Worm (Caenorhabditis elegans) whole organism, L3 larva: Measurements from ENCODE around the gene msd-4.

Experiments used
- R02D3.7 ChIP-seq: fragments of 150-350 bp; optimal IDR thresholded peaks from 2 replicates; lab custom pipeline; 2014; ENCODE audit warnings: missing biosample characterization, missing genetic modification characterization
- ZK546.5 ChIP-seq: sonication (generic microtip); optimal IDR thresholded peaks from 2 replicates; lab custom pipeline; 2017; ENCODE audit warnings: missing biosample characterization, missing genetic modification characterization
- aly-2 ChIP-seq: fragments of 150-350 bp; optimal IDR thresholded peaks from 2 replicates; lab custom pipeline; 2014; ENCODE audit warnings: missing biosample characterization, missing genetic modification characterization
- ceh-28 ChIP-seq: fragments of 150-350 bp; optimal IDR thresholded peaks from 2 replicates; lab custom pipeline; 2014; ENCODE audit warnings: missing biosample characterization, missing genetic modification reagents, missing genetic modification characterization
- ceh-82 ChIP-seq: fragments of 150-350 bp; optimal IDR thresholded peaks from 2 replicates; lab custom pipeline; 2014; ENCODE audit warnings: missing biosample characterization, missing genetic modification characterization
- ceh-9 ChIP-seq: sonication (generic microtip); optimal IDR thresholded peaks from 2 replicates; lab custom pipeline; 2018; ENCODE audit warnings: missing biosample characterization, missing genetic modification characterization
- daf-12 ChIP-seq: fragments of 150-350 bp; optimal IDR thresholded peaks from 2 replicates; lab custom pipeline; 2014; ENCODE audit warnings: missing biosample characterization, missing genetic modification reagents, missing genetic modification characterization
- egl-27 ChIP-seq: sonication (generic microtip); optimal IDR thresholded peaks from 4 replicates; lab custom pipeline; 2017; ENCODE audit warnings: missing biosample characterization, missing genetic modification reagents, missing genetic modification characterization
- elt-2 ChIP-seq: sonication (generic microtip); optimal IDR thresholded peaks from 2 replicates; lab custom pipeline; 2016; ENCODE audit warnings: missing genetic modification reagents, mild to moderate bottlenecking, missing genetic modification characterization, missing compliant biosample characterization
- fkh-10 ChIP-seq: sonication (generic microtip); optimal IDR thresholded peaks from 2 replicates; lab custom pipeline; 2017; ENCODE audit warnings: missing biosample characterization, missing genetic modification reagents, missing genetic modification characterization
- fos-1 ChIP-seq: fragments of 150-350 bp; optimal IDR thresholded peaks from 2 replicates; lab custom pipeline; 2014; ENCODE audit warnings: missing biosample characterization, missing genetic modification characterization
- hmg-11 ChIP-seq: sonication (generic microtip); optimal IDR thresholded peaks from 2 replicates; lab custom pipeline; 2016; ENCODE audit warnings: missing genetic modification characterization, missing compliant biosample characterization
- jun-1 ChIP-seq: fragments of 150-350 bp; optimal IDR thresholded peaks from 2 replicates; lab custom pipeline; 2014; ENCODE audit warnings: missing biosample characterization, missing genetic modification reagents, missing genetic modification characterization
- lin-15B ChIP-seq: fragments of 150-350 bp; optimal IDR thresholded peaks from 2 replicates; lab custom pipeline; 2014; ENCODE audit warnings: missing biosample characterization, missing genetic modification characterization
- lin-39 ChIP-seq: fragments of 150-350 bp; optimal IDR thresholded peaks from 2 replicates; lab custom pipeline; 2018; ENCODE audit warnings: missing biosample characterization, missing genetic modification reagents, missing genetic modification characterization
- lsy-12 ChIP-seq: sonication (generic microtip); optimal IDR thresholded peaks from 2 replicates; lab custom pipeline; 2016; ENCODE audit warnings: mild to moderate bottlenecking, missing genetic modification characterization, missing compliant biosample characterization
- mdl-1 ChIP-seq: fragments of 150-350 bp; optimal IDR thresholded peaks from 2 replicates; lab custom pipeline; 2014; ENCODE audit warnings: missing biosample characterization, missing genetic modification characterization
- mml-1 ChIP-seq: fragments of 150-350 bp; sonication (generic microtip); optimal IDR thresholded peaks from 3 replicates; lab custom pipeline; 2014; ENCODE audit warnings: missing biosample characterization, missing genetic modification characterization
- nfya-1 ChIP-seq: sonication (generic microtip); optimal IDR thresholded peaks from 2 replicates; lab custom pipeline; 2017; ENCODE audit warnings: missing genetic modification characterization, mild to moderate bottlenecking, missing compliant biosample characterization, antibody characterized with exemption, moderate library complexity; ENCODE audit not compliant: insufficient read depth
- nhr-11 ChIP-seq: fragments of 150-350 bp; optimal IDR thresholded peaks from 2 replicates; lab custom pipeline; 2014; ENCODE audit warnings: missing biosample characterization, missing genetic modification characterization
- nhr-23 ChIP-seq: fragments of 150-350 bp; optimal IDR thresholded peaks from 2 replicates; lab custom pipeline; 2014; ENCODE audit warnings: missing biosample characterization, missing genetic modification reagents, missing genetic modification characterization
- nhr-237 ChIP-seq: fragments of 150-350 bp; optimal IDR thresholded peaks from 2 replicates; lab custom pipeline; 2014; ENCODE audit warnings: missing biosample characterization, missing genetic modification characterization
- nhr-25 ChIP-seq: sonication (generic microtip); optimal IDR thresholded peaks from 2 replicates; lab custom pipeline; 2017; ENCODE audit warnings: missing biosample characterization, missing genetic modification characterization
- nhr-28 ChIP-seq: fragments of 150-350 bp; optimal IDR thresholded peaks from 2 replicates; lab custom pipeline; 2014; ENCODE audit warnings: missing biosample characterization, missing genetic modification characterization
- nhr-43 ChIP-seq: sonication (generic microtip); optimal IDR thresholded peaks from 2 replicates; lab custom pipeline; 2016; ENCODE audit warnings: mild to moderate bottlenecking, missing genetic modification characterization, missing compliant biosample characterization; ENCODE audit not compliant: poor library complexity, severe bottlenecking
- nhr-67 ChIP-seq: fragments of 150-350 bp; optimal IDR thresholded peaks from 2 replicates; lab custom pipeline; 2014; ENCODE audit warnings: missing biosample characterization, missing genetic modification characterization
- nhr-76 ChIP-seq: fragments of 150-350 bp; sonication (generic microtip); optimal IDR thresholded peaks from 5 replicates; lab custom pipeline; 2014; ENCODE audit warnings: missing biosample characterization, missing genetic modification characterization
- nhr-77 ChIP-seq: fragments of 150-350 bp; optimal IDR thresholded peaks from 2 replicates; lab custom pipeline; 2014; ENCODE audit warnings: missing biosample characterization, missing genetic modification characterization
- pqm-1 ChIP-seq: fragments of 150-350 bp; optimal IDR thresholded peaks from 2 replicates; lab custom pipeline; 2017; ENCODE audit warnings: missing biosample characterization, missing genetic modification characterization, inconsistent platforms
- sea-2 ChIP-seq: fragments of 150-350 bp; sonication (generic microtip); optimal IDR thresholded peaks from 4 replicates; lab custom pipeline; 2014; ENCODE audit warnings: missing biosample characterization, missing genetic modification reagents, missing genetic modification characterization
- snpc-4 ChIP-seq: fragments of 150-350 bp; optimal IDR thresholded peaks from 2 replicates; lab custom pipeline; 2014; ENCODE audit warnings: missing biosample characterization, missing genetic modification characterization
- unc-39 ChIP-seq: sonication (generic microtip); optimal IDR thresholded peaks from 4 replicates; lab custom pipeline; 2017; ENCODE audit warnings: missing biosample characterization, missing genetic modification characterization
- unc-62 ChIP-seq: fragments of 150-350 bp; sonication (generic microtip); optimal IDR thresholded peaks from 4 replicates; lab custom pipeline; 2014; ENCODE audit warnings: missing biosample characterization, missing genetic modification reagents, missing genetic modification characterization
- zag-1 ChIP-seq: fragments of 150-350 bp; optimal IDR thresholded peaks from 2 replicates; lab custom pipeline; 2014; ENCODE audit warnings: missing biosample characterization, missing genetic modification characterization
- ztf-11 ChIP-seq: fragments of 150-350 bp; optimal IDR thresholded peaks from 2 replicates; lab custom pipeline; 2014; ENCODE audit warnings: missing biosample characterization, missing genetic modification characterization
- ztf-4 ChIP-seq: fragments of 150-350 bp; optimal IDR thresholded peaks from 2 replicates; lab custom pipeline; 2014; ENCODE audit warnings: missing biosample characterization, missing genetic modification characterization

The msd-4 gene

ce11 chrIII:4842173-4842572 is 26.4 kb downstream of the msd-4 start, which contains the start of gene clec-156:
Gene clec-156, minus strand, starts transcription at chrIII:4842273.
- TF ChIP-seq nhr-28 (tag; lab: Kevin White, UChicago): no peak
- no peak for TF ChIP-seq egl-27 (tag; lab: Kevin White, UChicago)
- TF ChIP-seq elt-2 (tag; lab: Kevin White, UChicago): no peak

DNA sequence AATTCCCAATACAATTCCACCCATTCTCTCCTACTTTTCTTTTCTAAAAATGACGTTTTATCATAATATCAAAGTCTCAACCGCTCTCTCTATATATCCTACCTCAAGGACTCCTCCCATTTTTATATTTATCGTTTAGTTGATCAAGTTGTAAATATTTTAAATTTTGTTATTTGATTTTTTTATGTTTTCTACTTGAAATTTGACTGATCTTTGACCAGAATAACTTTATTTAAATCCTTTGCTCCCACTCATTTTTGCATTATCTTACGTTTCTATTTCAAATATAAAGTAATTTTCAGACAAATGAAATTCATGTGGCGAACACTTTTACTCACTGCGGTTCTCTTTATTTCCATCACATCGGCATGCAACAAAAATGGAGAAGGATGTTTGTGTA is 31.1 kb downstream of the msd-4 start, which contains the start of the genes acbp-7 and F26A1.19:
acbp-7 (plus strand) TSS at position 301 of the 400 bp plus-strand sequence.
F26A1.19 (plus strand) TSS at position 303 of the 400 bp plus-strand sequence.
- TF ChIP-seq fos-1 (tag; lab: Kevin White, UChicago) (no peak), lin-39 (tag; lab: Kevin White, UChicago) (no peak), unc-39 (tag; lab: Kevin White, UChicago) (no peak), ceh-28 (no peak), lin-15B (tag; lab: Kevin White, UChicago) (no peak), ceh-82 (tag; lab: Kevin White, UChicago) (no peak), ztf-4 (tag; lab: Kevin White, UChicago) (no peak), nhr-67 (tag; lab: Kevin White, UChicago) (no peak), sea-2 (GFP tag; lab: Kevin White, UChicago) (no peak), aly-2 (tag; lab: Kevin White, UChicago) (no peak), nhr-25 (no peak), nhr-28 (tag; lab: Kevin White, UChicago) (no peak), pqm-1 (tag; lab: Kevin White, UChicago) (no peak), jun-1 (no peak), nhr-43 (tag; lab: Kevin White, UChicago) (no peak), nhr-23 (tag; lab: Kevin White, UChicago) (no peak), lsy-12 (no peak), egl-27 (tag; lab: Kevin White, UChicago) (no peak), elt-2 (tag; lab: Kevin White, UChicago) (no peak), R02D3.7 (no peak)

DNA sequence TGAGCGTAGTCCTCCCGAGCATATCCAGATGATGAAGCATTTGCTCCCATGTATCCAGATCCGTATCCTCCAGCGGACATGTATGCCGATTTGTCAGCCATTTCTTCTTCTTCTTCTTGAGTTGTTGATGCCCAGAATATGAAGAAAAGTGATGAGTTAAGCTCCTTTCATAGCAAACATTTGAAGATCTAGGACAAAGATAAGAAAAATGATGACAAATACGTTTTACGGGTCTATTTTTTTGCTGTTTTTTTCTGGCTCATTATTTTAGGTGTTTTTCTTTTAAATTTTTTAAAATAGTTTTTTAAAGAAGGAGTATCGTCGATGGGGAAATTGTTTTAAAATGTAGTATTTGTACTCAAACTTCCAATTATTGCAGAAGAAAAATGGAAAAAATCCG is 38.3 kb downstream of the msd-4 start, which contains the start of gene nspd-9:
nspd-9 (minus strand) TSS at position 101 of the 400 bp plus-strand sequence.
- TF ChIP-seq nhr-76 (tag; lab: Kevin White, UChicago) (no peak), ceh-82 (tag; lab: Kevin White, UChicago) (no peak), ceh-9 (tag; lab: Kevin White, UChicago) (no peak), nhr-237 (tag; lab: Kevin White, UChicago) (no peak), unc-62 (GFP tag; lab: Kevin White, UChicago) (no peak)

DNA sequence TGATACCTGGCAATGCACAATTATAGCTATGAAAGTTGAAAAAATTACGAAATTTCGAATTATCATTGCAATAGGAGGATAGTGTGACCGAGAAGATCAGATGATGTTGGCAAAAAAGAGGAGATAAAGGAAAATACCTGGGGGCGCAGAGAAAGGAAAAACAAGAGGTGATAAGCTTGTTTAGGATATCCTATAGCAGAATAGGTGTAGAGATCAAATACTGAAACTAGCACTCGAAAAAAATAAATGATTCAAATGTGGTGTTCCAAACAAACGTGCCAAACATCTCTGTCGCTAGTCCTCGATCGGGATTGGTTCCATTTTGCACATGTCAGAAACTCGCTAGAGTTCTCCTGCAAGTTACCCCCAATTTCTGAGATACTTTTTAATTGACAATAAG is 39.1 kb downstream of the msd-4 start, which contains the start of gene F26A1.9:
F26A1.9 (minus strand) TSS at position 101 of the 400 bp plus-strand sequence.
- no peak for TF ChIP-seq snpc-4 (tag; lab: Kevin White, UChicago)
- TF ChIP-seq zag-1 (tag; lab: Kevin White, UChicago): no peak
- no peak for TF ChIP-seq ZK546.5 (tag; lab: Kevin White, UChicago)
- no peak for TF ChIP-seq fkh-10
- TF ChIP-seq hmg-11: no peak
- TF ChIP-seq fos-1 (tag; lab: Kevin White, UChicago): no peak
- no peak for TF ChIP-seq ztf-11 (tag; lab: Kevin White, UChicago)
- no peak for TF ChIP-seq nhr-11 (tag; lab: Kevin White, UChicago)
- TF ChIP-seq unc-39 (tag; lab: Kevin White, UChicago): no peak
- TF ChIP-seq mml-1 (tag; lab: Kevin White, UChicago): no peak
- TF ChIP-seq mdl-1 (tag; lab: Kevin White, UChicago): no peak
- no peak for TF ChIP-seq daf-12
- no peak for TF ChIP-seq nhr-77 (tag; lab: Kevin White, UChicago)
- TF ChIP-seq egl-27 (tag; lab: Kevin White, UChicago): no peak
- TF ChIP-seq nfya-1 (tag; lab: Kevin White, UChicago): no peak
